Worm (Caenorhabditis elegans): ENCODE data around the gene F22F1.2.

DNA sequence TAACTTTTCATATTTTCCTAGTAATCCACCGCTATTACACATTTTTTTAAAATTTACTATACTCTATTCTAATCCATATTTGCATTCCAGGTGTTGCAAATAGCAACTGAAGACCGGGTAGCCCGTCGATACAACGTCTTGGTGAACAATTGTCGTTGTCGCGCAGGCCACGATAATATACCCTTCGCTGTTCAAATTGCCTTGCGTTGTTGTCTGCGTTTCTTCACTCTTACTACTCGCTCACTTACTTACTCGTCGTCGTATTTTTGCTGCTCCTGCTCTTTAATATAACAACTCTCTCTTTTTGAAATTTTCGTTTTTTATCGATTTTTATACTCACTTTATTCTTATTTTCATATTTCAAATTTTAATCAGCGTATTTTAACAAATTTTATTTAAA lies 46.6 kb downstream of the F22F1.2 start, which contains the start of gene K07E3.2:
- no peak for TF ChIP-seq W03F9.2 (tag; optimal IDR thresholded peaks at IDR 0.05)
- TF ChIP-seq dao-5 (tag; optimal IDR thresholded peaks at IDR 0.05): no peak
- TF ChIP-seq him-1 (tag; optimal IDR thresholded peaks at IDR 0.05): no peak
